Fruit fly (Drosophila melanogaster): ENCODE data around the gene CG31917.

Gene CG31917

dm6 chr2L:5000287-5000871 is 10.3 kb downstream of the CG31917 start (continued):
- peak; percentile 82 for TF ChIP-seq sisA (GFP tag; IDR thresholded peaks at IDR 0.05)
- peak; percentile 66 for TF ChIP-seq E2f1 (GFP tag; IDR thresholded peaks at IDR 0.05)
- TF ChIP-seq ttk (GFP tag; IDR thresholded peaks at IDR 0.05), result peak; percentile 69
- peak; percentile 51 for TF ChIP-seq CG15479 (GFP tag; optimal IDR thresholded peaks at IDR 0.05)
- peak; percentile 59 for TF ChIP-seq CG11247 (GFP tag; IDR thresholded peaks at IDR 0.05)
- TF ChIP-seq CG17328 (GFP tag; IDR thresholded peaks at IDR 0.05), result peak; percentile 84
- TF ChIP-seq unpg (GFP tag; optimal IDR thresholded peaks at IDR 0.05), result peak; percentile 79
- TF ChIP-seq ro (GFP tag; IDR thresholded peaks at IDR 0.05), result peak; percentile 57; the same call in 1 of the 2 replicates
- peak; percentile 81 for TF ChIP-seq Nf-YC (tag; optimal IDR thresholded peaks at IDR 0.05)
- peak; percentile 84 for TF ChIP-seq lmd (GFP tag; IDR thresholded peaks at IDR 0.05)
- TF ChIP-seq fu2 (GFP tag; optimal IDR thresholded peaks at IDR 0.05), result peak; percentile 62
- peak; percentile 44 for TF ChIP-seq Atf3 (GFP tag; optimal IDR thresholded peaks at IDR 0.05)
- peak; percentile 80 for TF ChIP-seq Chrac-16 (GFP tag; optimal IDR thresholded peaks at IDR 0.05)
- TF ChIP-seq dm (GFP tag; optimal IDR thresholded peaks at IDR 0.05), result no peak
- TF ChIP-seq CG8924 (tag; optimal IDR thresholded peaks at IDR 0.05), result peak; percentile 93
- TF ChIP-seq MBD-R2 (GFP tag; IDR thresholded peaks at IDR 0.05), result peak; percentile 33; the same call in 1 of the 2 replicates
- TF ChIP-seq cad (GFP tag; optimal IDR thresholded peaks at IDR 0.05), result no peak
- no peak for TF ChIP-seq Tbp (GFP tag; optimal IDR thresholded peaks at IDR 0.05)
- TF ChIP-seq Ada2b (GFP tag; IDR thresholded peaks at IDR 0.05), result peak; percentile 84
- TF ChIP-seq ERR (GFP tag; optimal IDR thresholded peaks at IDR 0.05), result peak; percentile 54
- TF ChIP-seq otp (GFP tag; IDR thresholded peaks at IDR 0.05), result peak; percentile 67; the same call in 2 of the 3 replicates
- peak; percentile 56 for TF ChIP-seq Poxn (GFP tag; IDR thresholded peaks at IDR 0.05)
- peak; percentile 51 for TF ChIP-seq Adf1 (GFP tag; IDR thresholded peaks at IDR 0.05)
- peak; percentile 78 for TF ChIP-seq scrt (GFP tag; optimal IDR thresholded peaks at IDR 0.05)
- TF ChIP-seq CkIIα-i1 (GFP tag; IDR thresholded peaks at IDR 0.05), result no peak
- no peak; the same call in 1 of the 2 replicates for TF ChIP-seq Lim3 (GFP tag; IDR thresholded peaks at IDR 0.05)
- no peak for TF ChIP-seq h (optimal IDR thresholded peaks at IDR 0.05)
- peak; percentile 68 for TF ChIP-seq Abd-B (GFP tag; optimal IDR thresholded peaks at IDR 0.05)
- peak; percentile 62 for TF ChIP-seq H2.0 (GFP tag; IDR thresholded peaks at IDR 0.05)
- peak; percentile 70 for TF ChIP-seq CG31224 (GFP tag; IDR thresholded peaks at IDR 0.05)
- no peak for TF ChIP-seq hbn (GFP tag; IDR thresholded peaks at IDR 0.05; ENCODE audit: partially characterized antibody)
- no peak for TF ChIP-seq CG3163 (GFP tag; optimal IDR thresholded peaks at IDR 0.05)
- peak; percentile 43 for TF ChIP-seq B-H2 (GFP tag; optimal IDR thresholded peaks at IDR 0.05)
- TF ChIP-seq Hr78 (GFP tag; optimal IDR thresholded peaks at IDR 0.05), result peak in 1 of 2 experiments; percentile 60
- peak; percentile 40; the same call in 1 of the 2 replicates for TF ChIP-seq CG17612 (GFP tag; IDR thresholded peaks at IDR 0.05)
- peak; percentile 74 to 85 for TF ChIP-seq chif (GFP tag; optimal IDR thresholded peaks at IDR 0.05)
- TF ChIP-seq CG9817 (tag; optimal IDR thresholded peaks at IDR 0.05), result peak; percentile 72
- peak; percentile 72 for TF ChIP-seq CG7357 (GFP tag; IDR thresholded peaks at IDR 0.05)
- peak; percentile 73 for TF ChIP-seq stc (GFP tag; IDR thresholded peaks at IDR 0.05)
- no peak for TF ChIP-seq Doc2 (GFP tag; IDR thresholded peaks at IDR 0.05)
- TF ChIP-seq CG13894 (tag; optimal IDR thresholded peaks at IDR 0.05), result peak; percentile 67
- peak; percentile 67 for TF ChIP-seq CG4328 (GFP tag; optimal IDR thresholded peaks at IDR 0.05)
- peak; percentile 63 for TF ChIP-seq CG12236 (GFP tag; optimal IDR thresholded peaks at IDR 0.05)
- TF ChIP-seq CG33213 (GFP tag; optimal IDR thresholded peaks at IDR 0.05), result peak; percentile 65
- peak; percentile 57 for TF ChIP-seq CG13624 (GFP tag; optimal IDR thresholded peaks at IDR 0.05)
- TF ChIP-seq oc (tag; optimal IDR thresholded peaks at IDR 0.05), result peak; percentile 42
- peak; percentile 68 for TF ChIP-seq grau (tag; optimal IDR thresholded peaks at IDR 0.05)
- TF ChIP-seq CG9215 (GFP tag; IDR thresholded peaks at IDR 0.05), result peak; percentile 64
- peak; percentile 38 for TF ChIP-seq emc (GFP tag; optimal IDR thresholded peaks at IDR 0.05)
- peak; percentile 64 for TF ChIP-seq Usf (GFP tag; optimal IDR thresholded peaks at IDR 0.05)
- peak; percentile 70 for TF ChIP-seq CG10959 (GFP tag; IDR thresholded peaks at IDR 0.05)
- TF ChIP-seq CG14441 (GFP tag; IDR thresholded peaks at IDR 0.05), result peak; percentile 80

All from whole organism, embryonic.